Worm (Caenorhabditis elegans): ENCODE data around the gene Y57G11B.5.

DNA sequence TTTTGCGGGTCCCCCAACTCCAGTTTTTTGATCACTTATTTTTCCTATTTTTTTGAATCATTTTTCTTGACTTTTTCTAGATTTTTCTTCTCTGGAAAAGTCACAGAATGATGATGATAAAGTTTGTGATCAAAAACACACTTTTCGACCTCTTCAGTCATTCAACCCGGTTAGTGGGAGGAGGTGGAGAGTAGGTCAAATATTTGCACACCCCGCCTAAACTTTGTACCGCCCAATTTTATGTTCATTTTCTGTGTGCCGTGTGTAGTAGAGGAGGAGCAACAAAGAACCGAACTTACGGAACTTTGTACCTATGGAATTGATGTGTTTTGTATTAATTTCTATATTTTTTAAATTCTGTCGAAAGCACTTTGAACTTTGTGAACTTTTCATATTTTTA is 42.9 kb downstream of the Y57G11B.5 start:
- TF ChIP-seq skn-1 (tag; optimal IDR thresholded peaks at IDR 0.05): no peak
- no peak for TF ChIP-seq snpc-4 (tag; optimal IDR thresholded peaks at IDR 0.05)
- no peak for TF ChIP-seq elt-1 (tag; optimal IDR thresholded peaks at IDR 0.05)
